Worm (Caenorhabditis elegans) whole organism, L4 larva: Measurements from ENCODE around the gene atg-18.

Experiments used
- F10B5.3 ChIP-seq: sonication (generic microtip); optimal IDR thresholded peaks from 2 replicates; lab custom pipeline; 2016; ENCODE audit warnings: mild to moderate bottlenecking, missing genetic modification characterization, missing compliant biosample characterization
- F26F4.8 ChIP-seq: fragments of 200-800 bp; sonication (Bioruptor generic); conservative IDR thresholded peaks from 2 replicates; pipeline ENCODE4 v1.3.6; 2022; ENCODE audit warnings: missing genetic modification characterization, missing compliant biosample characterization
- F44E2.7 ChIP-seq: fragments of 200-800 bp; sonication (Bioruptor generic); IDR thresholded peaks from 2 replicates; pipeline ENCODE4 v2.1.2; 2022; ENCODE audit warnings: missing genetic modification characterization, missing compliant biosample characterization
- R02D3.7 ChIP-seq: fragments of 150-350 bp; sonication (generic microtip); optimal IDR thresholded peaks from 3 replicates; lab custom pipeline; 2014; ENCODE audit warnings: missing biosample characterization, missing genetic modification characterization
- T20F7.1 ChIP-seq: fragments of 200-800 bp; sonication (Bioruptor generic); optimal IDR thresholded peaks from 2 replicates; lab custom pipeline; 2018; ENCODE audit warnings: mild to moderate bottlenecking, missing genetic modification characterization, missing compliant biosample characterization
- T26A8.4 ChIP-seq: fragments of 200-800 bp; sonication (Bioruptor generic); IDR thresholded peaks from 2 replicates; pipeline ENCODE4 v1.3.6; 2022; ENCODE audit warnings: missing genetic modification characterization, missing compliant biosample characterization
- Y48G9A.11 ChIP-seq: fragments of 200-800 bp; sonication (Bioruptor generic); IDR thresholded peaks from 2 replicates; pipeline ENCODE4 v1.3.6; 2022; ENCODE audit warnings: missing genetic modification reagents, missing genetic modification characterization, missing compliant biosample characterization
- aha-1 ChIP-seq: fragments of 150-350 bp; peaks from one replicate; lab custom pipeline; 2014; ENCODE audit warnings: missing biosample characterization, missing genetic modification characterization
- arid-1 ChIP-seq: fragments of 200-800 bp; sonication (Bioruptor generic); conservative IDR thresholded peaks from 2 replicates; pipeline ENCODE4 v1.3.6; 2022; ENCODE audit warnings: missing genetic modification reagents, missing genetic modification characterization, missing compliant biosample characterization
- ceh-28 ChIP-seq: fragments of 150-350 bp; optimal IDR thresholded peaks from 2 replicates; lab custom pipeline; 2014; ENCODE audit warnings: missing biosample characterization, missing genetic modification reagents, missing genetic modification characterization
- ceh-32 ChIP-seq: sonication (generic microtip); optimal IDR thresholded peaks from 2 replicates; lab custom pipeline; 2016; ENCODE audit warnings: mild to moderate bottlenecking, missing genetic modification characterization, missing compliant biosample characterization; ENCODE audit not compliant: poor library complexity
- ceh-44 ChIP-seq: fragments of 200-800 bp; sonication (Bioruptor generic); IDR thresholded peaks from 2 replicates; pipeline ENCODE4 v1.3.6; 2022; ENCODE audit warnings: missing genetic modification reagents, missing genetic modification characterization, missing compliant biosample characterization
- ces-1 ChIP-seq: fragments of 150-350 bp; sonication (generic microtip); optimal IDR thresholded peaks from 4 replicates; lab custom pipeline; 2014; ENCODE audit warnings: missing biosample characterization, missing genetic modification reagents, missing genetic modification characterization
- daf-16 ChIP-seq, 3 experiments: sonication (generic microtip); optimal IDR thresholded peaks; 2 replicates each; lab custom pipeline; 2016 to 2017; ENCODE audit warnings: missing genetic modification characterization in 3 of 3, missing genetic modification reagents in 3 of 3, mild to moderate bottlenecking in 2 of 3, missing compliant biosample characterization in 2 of 3, missing biosample characterization in 1 of 3, moderate library complexity in 1 of 3
- daf-8 ChIP-seq: fragments of 200-800 bp; sonication (Bioruptor generic); IDR thresholded peaks from 2 replicates; pipeline ENCODE4 v1.3.6; 2022; ENCODE audit warnings: missing genetic modification characterization, missing compliant biosample characterization
- dmd-8 ChIP-seq: fragments of 200-800 bp; sonication (Bioruptor generic); IDR thresholded peaks from 2 replicates; pipeline ENCODE4 v1.3.6; 2022; ENCODE audit warnings: missing genetic modification characterization, missing compliant biosample characterization
- dmd-9 ChIP-seq: fragments of 200-800 bp; sonication (Bioruptor generic); IDR thresholded peaks from 2 replicates; pipeline ENCODE4 v1.3.6; 2022; ENCODE audit warnings: missing genetic modification reagents, missing genetic modification characterization, missing compliant biosample characterization
- dpl-1 ChIP-seq: fragments of 150-350 bp; optimal IDR thresholded peaks from 2 replicates; lab custom pipeline; 2014; ENCODE audit warnings: missing biosample characterization, missing genetic modification reagents, missing genetic modification characterization
- duxl-1 ChIP-seq: sonication (generic microtip); optimal IDR thresholded peaks from 2 replicates; lab custom pipeline; 2016; ENCODE audit warnings: mild to moderate bottlenecking, missing genetic modification characterization, moderate library complexity, missing compliant biosample characterization; ENCODE audit not compliant: poor library complexity
- dve-1 ChIP-seq: sonication (generic microtip); optimal IDR thresholded peaks from 2 replicates; lab custom pipeline; 2017; ENCODE audit warnings: antibody characterized with exemption, mild to moderate bottlenecking, missing genetic modification characterization, missing compliant biosample characterization; ENCODE audit not compliant: insufficient read depth
- egl-43 ChIP-seq: fragments of 200-800 bp; sonication (Bioruptor generic); IDR thresholded peaks from 2 replicates; pipeline ENCODE4 v1.3.6; 2022; ENCODE audit warnings: missing genetic modification reagents, missing genetic modification characterization, missing compliant biosample characterization
- fos-1 ChIP-seq: fragments of 150-350 bp; optimal IDR thresholded peaks from 2 replicates; lab custom pipeline; 2014; ENCODE audit warnings: missing biosample characterization, missing genetic modification characterization
- hlh-30 ChIP-seq: sonication (generic microtip); optimal IDR thresholded peaks from 2 replicates; lab custom pipeline; 2017; ENCODE audit warnings: antibody characterized with exemption, mild to moderate bottlenecking, missing genetic modification characterization, missing compliant biosample characterization; ENCODE audit not compliant: insufficient read depth
- lim-7 ChIP-seq: fragments of 200-800 bp; sonication (Bioruptor generic); IDR thresholded peaks from 2 replicates; pipeline ENCODE4 v1.3.6; 2022; ENCODE audit warnings: missing genetic modification characterization, missing compliant biosample characterization
- lin-15B ChIP-seq: fragments of 150-350 bp; sonication (generic microtip); optimal IDR thresholded peaks from 3 replicates; lab custom pipeline; 2014; ENCODE audit warnings: missing biosample characterization, missing genetic modification characterization
- lin-29 ChIP-seq: fragments of 200-800 bp; sonication (Bioruptor generic); IDR thresholded peaks from 2 replicates; pipeline ENCODE4 v1.3.6; 2022; ENCODE audit warnings: missing genetic modification reagents, missing genetic modification characterization, missing compliant biosample characterization
- lin-38 ChIP-seq: fragments of 200-800 bp; sonication (Bioruptor generic); IDR thresholded peaks from 2 replicates; pipeline ENCODE4 v1.3.6; 2022; ENCODE audit warnings: missing genetic modification reagents, missing genetic modification characterization, missing compliant biosample characterization
- lin-39 ChIP-seq: fragments of 150-350 bp; optimal IDR thresholded peaks from 2 replicates; lab custom pipeline; 2014; ENCODE audit warnings: missing biosample characterization, missing genetic modification reagents, missing genetic modification characterization
- lir-3 ChIP-seq: sonication (generic microtip); optimal IDR thresholded peaks from 2 replicates; lab custom pipeline; 2016; ENCODE audit warnings: mild to moderate bottlenecking, missing genetic modification characterization, missing compliant biosample characterization
- lsy-2 ChIP-seq, 2 experiments: fragments of 150-350 bp in 1 of 2; sonication (generic microtip) in 1 of 2; optimal IDR thresholded peaks; 2 replicates each; lab custom pipeline; 2014 to 2017; ENCODE audit warnings: missing biosample characterization in 2 of 2, missing genetic modification characterization in 2 of 2
- madf-5 ChIP-seq, 2 experiments: fragments of 200-800 bp; sonication (Bioruptor generic); IDR thresholded peaks; 2 replicates each; pipeline ENCODE4 v1.3.6; 2022; ENCODE audit warnings: missing compliant biosample characterization in 2 of 2, missing genetic modification characterization in 2 of 2
- mdl-1 ChIP-seq, 2 experiments: fragments of 150-350 bp in 1 of 2; sonication (generic microtip) in 1 of 2; optimal IDR thresholded peaks; 2 replicates each; lab custom pipeline; 2014 to 2017; ENCODE audit warnings: missing biosample characterization in 2 of 2, missing genetic modification characterization in 2 of 2
- nhr-237 ChIP-seq: sonication (generic microtip); optimal IDR thresholded peaks from 2 replicates; lab custom pipeline; 2017; ENCODE audit warnings: missing biosample characterization, missing genetic modification characterization
- nhr-25 ChIP-seq: sonication (generic microtip); optimal IDR thresholded peaks from 2 replicates; lab custom pipeline; 2017; ENCODE audit warnings: missing genetic modification characterization, mild to moderate bottlenecking, missing compliant biosample characterization, antibody characterized with exemption, moderate library complexity, borderline replicate concordance; ENCODE audit not compliant: insufficient read depth
- nhr-48 ChIP-seq: sonication (generic microtip); optimal IDR thresholded peaks from 2 replicates; lab custom pipeline; 2016; ENCODE audit warnings: mild to moderate bottlenecking, missing genetic modification characterization, missing compliant biosample characterization
- nhr-77 ChIP-seq: fragments of 150-350 bp; optimal IDR thresholded peaks from 2 replicates; lab custom pipeline; 2014; ENCODE audit warnings: missing biosample characterization, missing genetic modification characterization
- pha-4 ChIP-seq, 2 experiments: fragments of 150-350 bp in 1 of 2; fragments of 200-800 bp in 1 of 2; sonication (Bioruptor generic) in 1 of 2; IDR thresholded peaks in 1 of 2; optimal IDR thresholded peaks in 1 of 2; 2 replicates each; pipeline versions ENCODE4 v1.3.6 to Lab custom; 2014 to 2022; ENCODE audit warnings: missing genetic modification characterization in 2 of 2, missing genetic modification reagents in 2 of 2, missing biosample characterization in 1 of 2, missing compliant biosample characterization in 1 of 2
- php-3 ChIP-seq: fragments of 200-800 bp; sonication (Bioruptor generic); IDR thresholded peaks from 2 replicates; pipeline ENCODE4 v1.3.6; 2022; ENCODE audit warnings: missing genetic modification reagents, missing genetic modification characterization, missing compliant biosample characterization
- saeg-2 ChIP-seq: fragments of 200-800 bp; sonication (Bioruptor generic); IDR thresholded peaks from 2 replicates; pipeline ENCODE4 v1.3.6; 2022; ENCODE audit warnings: missing genetic modification reagents, missing genetic modification characterization, missing compliant biosample characterization
- sdz-12 ChIP-seq: fragments of 200-800 bp; sonication (Bioruptor generic); optimal IDR thresholded peaks from 2 replicates; lab custom pipeline; 2018; ENCODE audit warnings: mild to moderate bottlenecking, missing genetic modification characterization, missing compliant biosample characterization
- set-16 ChIP-seq: fragments of 200-800 bp; sonication (Bioruptor generic); IDR thresholded peaks from 2 replicates; pipeline ENCODE4 v1.3.6; 2022; ENCODE audit warnings: missing genetic modification reagents, missing genetic modification characterization, missing compliant biosample characterization
- spr-3 ChIP-seq: fragments of 200-800 bp; sonication (Bioruptor generic); optimal IDR thresholded peaks from 2 replicates; lab custom pipeline; 2018; ENCODE audit warnings: mild to moderate bottlenecking, missing genetic modification characterization, missing compliant biosample characterization
- tag-97 ChIP-seq: fragments of 200-800 bp; sonication (Bioruptor generic); IDR thresholded peaks from 2 replicates; pipeline ENCODE4 v1.3.6; 2022; ENCODE audit warnings: missing genetic modification characterization, missing compliant biosample characterization
- zfp-3 ChIP-seq: fragments of 200-800 bp; sonication (Bioruptor generic); conservative IDR thresholded peaks from 2 replicates; pipeline ENCODE4 v1.3.6; 2022; ENCODE audit warnings: missing genetic modification reagents, missing genetic modification characterization, missing compliant biosample characterization
- ztf-11 ChIP-seq: fragments of 150-350 bp; optimal IDR thresholded peaks from 2 replicates; lab custom pipeline; 2014; ENCODE audit warnings: missing biosample characterization, missing genetic modification characterization

atg-18 gene

DNA sequence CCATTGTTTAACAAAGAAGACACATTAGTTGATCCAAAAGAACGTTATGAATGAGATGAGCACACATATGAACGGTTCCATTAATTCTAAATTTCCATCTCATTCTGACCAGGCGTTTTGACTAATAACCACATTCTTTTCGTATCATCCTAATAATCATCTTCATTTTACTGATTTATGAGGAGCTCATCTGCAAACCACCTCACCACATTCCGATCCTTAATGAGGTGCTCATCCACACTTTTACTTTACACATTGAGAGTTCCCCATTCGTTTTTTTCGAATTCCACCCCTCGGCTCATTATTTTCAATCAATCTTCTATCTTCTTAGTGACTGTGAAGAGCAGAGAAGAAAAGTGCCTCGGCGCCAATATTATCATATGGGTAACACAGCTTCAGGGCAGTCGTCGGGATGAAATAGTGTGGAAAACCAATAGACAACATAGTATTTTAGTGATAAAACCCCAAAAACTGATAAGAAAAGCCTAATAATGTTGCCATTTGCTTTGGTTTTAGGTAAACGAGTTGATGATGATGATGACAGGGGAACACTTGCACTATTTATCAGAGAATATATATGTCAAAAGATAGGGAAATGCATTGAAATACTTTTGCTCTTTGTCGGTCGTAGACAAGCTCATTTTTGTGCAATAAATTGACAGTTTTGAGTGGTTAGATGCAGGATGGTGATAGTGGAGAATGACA lies 20.0 kb upstream of the atg-18 start (continued):
- TF ChIP-seq daf-8 (GFP tag; lab: Robert Waterston, UW) (no peak), nhr-77 (peak; percentile 88), dpl-1 (GFP tag; lab: Kevin White, UChicago) (no peak), ceh-28 (tag; lab: Kevin White, UChicago) (no peak), nhr-237 (tag; lab: Kevin White, UChicago) (no peak)

DNA sequence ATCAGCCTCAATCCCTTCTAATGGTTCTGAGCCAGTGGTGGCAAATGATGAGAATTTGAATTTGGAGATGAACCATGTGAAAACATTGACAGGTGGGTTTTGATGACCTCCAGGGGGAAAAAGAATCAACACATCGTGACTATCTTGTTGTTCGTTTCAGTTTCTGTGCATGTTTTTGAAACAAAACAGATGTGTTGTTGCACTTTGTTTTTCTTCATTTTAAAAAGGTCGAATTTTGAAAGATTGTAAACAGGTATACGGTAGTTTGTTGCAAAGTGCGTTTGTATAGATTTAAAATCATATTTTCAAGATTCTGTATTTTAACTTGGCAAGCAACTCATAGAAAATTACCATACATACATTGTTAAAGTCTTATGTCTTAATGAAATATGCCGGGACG lies 19.2 kb upstream of the atg-18 start:
- TF ChIP-seq lsy-2 (tag; optimal IDR thresholded peaks at IDR 0.05; lab: Kevin White, UChicago) (no peak), dmd-9 (no peak), lin-39 (tag; lab: Kevin White, UChicago) (no peak), ceh-32 (no peak), aha-1 (no peak), daf-8 (GFP tag; lab: Robert Waterston, UW) (no peak), R02D3.7 (tag; lab: Kevin White, UChicago) (no peak), lir-3 (tag; lab: Kevin White, UChicago) (no peak), spr-3 (GFP tag; lab: Kevin White, UChicago) (no peak), daf-16 (GFP tag; optimal IDR thresholded peaks at IDR 0.05; lab: Kevin White, UChicago) (peak in 1 of 2 experiments; percentile 73), daf-16 (tag; optimal IDR thresholded peaks at IDR 0.05; lab: Kevin White, UChicago) (peak; percentile 68), sdz-12 (GFP tag; lab: Kevin White, UChicago) (no peak), F10B5.3 (no peak), duxl-1 (tag; lab: Kevin White, UChicago) (no peak), ceh-44 (GFP tag; lab: Robert Waterston, UW) (no peak), hlh-30 (peak; percentile 15), egl-43 (GFP tag; lab: Robert Waterston, UW) (no peak), lin-38 (GFP tag; lab: Robert Waterston, UW) (no peak)

DNA sequence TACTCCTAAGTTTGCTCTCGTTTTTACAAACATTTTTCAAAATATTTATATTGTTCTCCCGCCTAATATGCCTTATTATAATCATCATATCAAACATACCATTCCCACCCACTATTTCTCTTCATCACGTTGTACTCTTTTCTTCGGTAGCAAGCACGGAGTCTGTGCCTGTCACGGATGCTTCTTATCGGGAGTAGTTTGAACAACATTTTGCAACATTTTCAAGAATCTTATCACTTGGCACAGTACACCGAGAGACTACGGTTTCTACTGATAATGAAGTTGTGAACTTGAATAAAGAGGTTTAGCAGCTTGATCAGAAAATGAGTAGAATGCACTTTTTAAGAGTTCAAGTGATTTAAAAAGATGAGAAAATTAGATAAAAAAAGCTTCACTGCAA lies 17.1 kb upstream of the atg-18 start:
- TF ChIP-seq F26F4.8 (GFP tag; lab: Robert Waterston, UW), result no peak
- no peak for TF ChIP-seq F44E2.7
- TF ChIP-seq lin-15B (tag; lab: Kevin White, UChicago), result no peak
- no peak for TF ChIP-seq saeg-2 (GFP tag; lab: Robert Waterston, UW)
- TF ChIP-seq ceh-44 (GFP tag; lab: Robert Waterston, UW), result no peak
- TF ChIP-seq nhr-25 (tag; lab: Kevin White, UChicago), result no peak
- no peak for TF ChIP-seq lsy-2 (tag; optimal IDR thresholded peaks at IDR 0.05; lab: Kevin White, UChicago)
- no peak for TF ChIP-seq php-3 (GFP tag; lab: Robert Waterston, UW)
- TF ChIP-seq set-16 (GFP tag; lab: Robert Waterston, UW), result no peak
- no peak for TF ChIP-seq fos-1 (tag; lab: Kevin White, UChicago)
- no peak for TF ChIP-seq daf-16 (GFP tag; optimal IDR thresholded peaks at IDR 0.05; lab: Kevin White, UChicago)
- peak; percentile 94 for TF ChIP-seq daf-16 (tag; optimal IDR thresholded peaks at IDR 0.05; lab: Kevin White, UChicago)
- no peak for TF ChIP-seq tag-97 (GFP tag; lab: Robert Waterston, UW)
- TF ChIP-seq T20F7.1 (GFP tag; lab: Kevin White, UChicago), result no peak
- TF ChIP-seq ztf-11 (tag; lab: Kevin White, UChicago), result no peak
- no peak for TF ChIP-seq T26A8.4 (GFP tag; lab: Robert Waterston, UW)
- peak; percentile 52 for TF ChIP-seq nhr-48 (tag; lab: Kevin White, UChicago)
- TF ChIP-seq dve-1 (tag; lab: Kevin White, UChicago), result peak; percentile 82
- TF ChIP-seq madf-5 (GFP tag; IDR thresholded peaks at IDR 0.05; lab: Robert Waterston, UW), result no peak
- TF ChIP-seq egl-43 (GFP tag; lab: Robert Waterston, UW), result no peak
- TF ChIP-seq ces-1 (GFP tag; lab: Kevin White, UChicago), result no peak
- TF ChIP-seq mdl-1 (tag; optimal IDR thresholded peaks at IDR 0.05; lab: Kevin White, UChicago), result peak in 1 of 2 experiments; percentile 48
- no peak for TF ChIP-seq Y48G9A.11 (GFP tag; lab: Robert Waterston, UW)
- no peak for TF ChIP-seq dmd-8 (GFP tag; lab: Robert Waterston, UW)
- TF ChIP-seq pha-4 (GFP tag; IDR thresholded peaks at IDR 0.05; lab: Robert Waterston, UW), result no peak
- TF ChIP-seq pha-4 (tag; optimal IDR thresholded peaks at IDR 0.05; lab: Kevin White, UChicago), result no peak
- TF ChIP-seq zfp-3 (GFP tag; lab: Robert Waterston, UW), result no peak
- no peak for TF ChIP-seq lin-29
- TF ChIP-seq duxl-1 (tag; lab: Kevin White, UChicago), result no peak
- TF ChIP-seq arid-1 (GFP tag; lab: Robert Waterston, UW), result no peak
- no peak for TF ChIP-seq dpl-1 (GFP tag; lab: Kevin White, UChicago)
- TF ChIP-seq lim-7 (GFP tag; lab: Robert Waterston, UW), result no peak
